Fruit fly (Drosophila melanogaster) whole organism, embryonic: ENCODE measurements around the gene Kr-h1.

Experiments used
- CG10267 ChIP-seq: fragments of 200-800 bp; sonication (Bioruptor generic); optimal IDR thresholded peaks from 2 replicates; lab custom pipeline; 2018; ENCODE audit warnings: missing biosample characterization, mild to moderate bottlenecking, missing genetic modification characterization, moderate library complexity
- CG10654 ChIP-seq: fragments of 200-800 bp; sonication (Bioruptor generic); optimal IDR thresholded peaks from 2 replicates; lab custom pipeline; 2016; ENCODE audit warnings: missing biosample characterization, missing genetic modification characterization
- CG11560 ChIP-seq: fragments of 200-800 bp; sonication (Bioruptor generic); IDR thresholded peaks from 3 replicates; pipeline ENCODE4 v1.3.6; 2022; ENCODE audit warnings: missing biosample characterization, missing genetic modification characterization
- CG17829 ChIP-seq: fragments of 200-800 bp; optimal IDR thresholded peaks from 2 replicates; lab custom pipeline; 2019; ENCODE audit warnings: missing biosample characterization, mild to moderate bottlenecking, missing genetic modification characterization, moderate library complexity
- CG18599 ChIP-seq: fragments of 200-800 bp; sonication (Bioruptor generic); optimal IDR thresholded peaks from 3 replicates; lab custom pipeline; 2017; ENCODE audit warnings: missing biosample characterization, missing genetic modification characterization, mild to moderate bottlenecking, moderate library complexity, missing genetic modification reagents
- CG2199 ChIP-seq: fragments of 200-800 bp; sonication (Bioruptor generic); IDR thresholded peaks from 3 replicates; pipeline ENCODE4 v1.3.6; 2022; ENCODE audit warnings: missing biosample characterization, missing genetic modification characterization
- CG2202 ChIP-seq: fragments of 200-800 bp; sonication (Bioruptor generic); optimal IDR thresholded peaks from 2 replicates; lab custom pipeline; 2018; ENCODE audit warnings: missing biosample characterization, mild to moderate bottlenecking, missing genetic modification characterization
- CG33213 ChIP-seq: fragments of 200-800 bp; sonication (Bioruptor generic); optimal IDR thresholded peaks from 3 replicates; lab custom pipeline; 2016; ENCODE audit warnings: missing biosample characterization, missing genetic modification characterization
- CG5953 ChIP-seq: fragments of 200-800 bp; sonication (Bioruptor generic); IDR thresholded peaks from 2 replicates; pipeline ENCODE4 v1.3.6; 2022; ENCODE audit warnings: missing biosample characterization, missing genetic modification characterization
- CG6765 ChIP-seq: fragments of 200-800 bp; sonication (Bioruptor generic); optimal IDR thresholded peaks from 3 replicates; lab custom pipeline; 2017; ENCODE audit warnings: missing biosample characterization, mild to moderate bottlenecking, missing genetic modification characterization
- CG8765 ChIP-seq: fragments of 200-800 bp; sonication (Bioruptor generic); IDR thresholded peaks from 2 replicates; pipeline ENCODE4 v1.3.6; 2022; ENCODE audit warnings: missing biosample characterization, missing genetic modification characterization
- CoRest ChIP-seq: fragments of 200-800 bp; sonication (Bioruptor generic); optimal IDR thresholded peaks from 3 replicates; lab custom pipeline; 2018; ENCODE audit warnings: missing biosample characterization, mild to moderate bottlenecking, missing genetic modification characterization, moderate library complexity
- D19B ChIP-seq: fragments of 200-800 bp; sonication (Bioruptor generic); optimal IDR thresholded peaks from 2 replicates; lab custom pipeline; 2017; ENCODE audit warnings: missing biosample characterization, mild to moderate bottlenecking, missing genetic modification characterization
- Fer1 ChIP-seq: fragments of 200-800 bp; sonication (Bioruptor generic); optimal IDR thresholded peaks from 2 replicates; lab custom pipeline; 2017; ENCODE audit warnings: missing biosample characterization, mild to moderate bottlenecking, missing genetic modification characterization
- HmgZ ChIP-seq: fragments of 200-800 bp; sonication (Bioruptor generic); optimal IDR thresholded peaks from 2 replicates; lab custom pipeline; 2018; ENCODE audit warnings: missing biosample characterization, mild to moderate bottlenecking, missing genetic modification characterization
- Hr39 ChIP-seq: fragments of >200 bp; optimal IDR thresholded peaks from 2 replicates; lab custom pipeline; 2017
- Hr78 ChIP-seq, 2 experiments: fragments of 200-800 bp in 1 of 2; fragments of >200 bp in 1 of 2; sonication (Bioruptor generic) in 1 of 2; optimal IDR thresholded peaks; 2 replicates each; lab custom pipeline; 2017 to 2019; ENCODE audit warnings: missing biosample characterization in 2 of 2, missing genetic modification characterization in 2 of 2, mild to moderate bottlenecking in 1 of 2, moderate library complexity in 1 of 2
- Jarid2 ChIP-seq: fragments of 200-800 bp; sonication (Bioruptor generic); optimal IDR thresholded peaks from 3 replicates; lab custom pipeline; 2017; ENCODE audit warnings: mild to moderate bottlenecking, missing biosample characterization, missing genetic modification reagents, missing genetic modification characterization
- Med ChIP-seq: fragments of 200-800 bp; sonication (Bioruptor generic); peaks from one replicate; lab custom pipeline; 2016; ENCODE audit warnings: missing biosample characterization, missing genetic modification characterization, mild to moderate bottlenecking, inconsistent platforms, moderate library complexity
- Opbp ChIP-seq: fragments of 200-800 bp; sonication (Bioruptor generic); IDR thresholded peaks from 3 replicates; pipeline ENCODE4 v1.3.6; 2022; ENCODE audit warnings: missing biosample characterization, missing genetic modification characterization; ENCODE audit not compliant: partially characterized antibody
- Pdp1 ChIP-seq, 2 experiments: fragments of 200-800 bp; sonication (Bioruptor generic); optimal IDR thresholded peaks; 3 replicates each; lab custom pipeline; 2016; ENCODE audit warnings: missing biosample characterization in 2 of 2, missing genetic modification characterization in 2 of 2, mild to moderate bottlenecking in 1 of 2, moderate library complexity in 1 of 2
- Scr ChIP-seq: fragments of 200-800 bp; sonication (Bioruptor generic); IDR thresholded peaks from 2 replicates; pipeline ENCODE4 v1.3.6; 2022; ENCODE audit warnings: missing biosample characterization, missing genetic modification characterization; ENCODE audit not compliant: partially characterized antibody
- abd-A ChIP-seq: fragments of 200-800 bp; sonication (Bioruptor generic); optimal IDR thresholded peaks from 3 replicates; lab custom pipeline; 2019; ENCODE audit warnings: missing biosample characterization, mild to moderate bottlenecking, missing genetic modification characterization, moderate library complexity
- ara ChIP-seq: fragments of 200-800 bp; sonication (Bioruptor generic); IDR thresholded peaks from 2 replicates; pipeline ENCODE4 v1.3.6; 2022; ENCODE audit warnings: missing biosample characterization, missing genetic modification characterization
- ash1 ChIP-seq: fragments of 200-800 bp; sonication (Bioruptor generic); optimal IDR thresholded peaks from 2 replicates; lab custom pipeline; 2018; ENCODE audit warnings: missing biosample characterization, mild to moderate bottlenecking, missing genetic modification characterization
- bbx ChIP-seq: fragments of 200-800 bp; sonication (Bioruptor generic); IDR thresholded peaks from 2 replicates; pipeline ENCODE4 v1.3.6; 2022; ENCODE audit warnings: missing biosample characterization, missing genetic modification characterization; ENCODE audit not compliant: partially characterized antibody
- bsh ChIP-seq, 2 experiments: fragments of 200-800 bp; sonication (Bioruptor generic); optimal IDR thresholded peaks; 2 replicates each; lab custom pipeline; 2017 to 2018; ENCODE audit warnings: mild to moderate bottlenecking in 2 of 2, missing biosample characterization in 2 of 2, missing genetic modification characterization in 2 of 2, moderate library complexity in 1 of 2
- cg ChIP-seq: fragments of 200-800 bp; sonication (Bioruptor generic); optimal IDR thresholded peaks from 3 replicates; lab custom pipeline; 2019; ENCODE audit warnings: missing biosample characterization, mild to moderate bottlenecking, missing genetic modification characterization, moderate library complexity
- chn ChIP-seq: fragments of 200-800 bp; sonication (Bioruptor generic); optimal IDR thresholded peaks from 2 replicates; lab custom pipeline; 2016; ENCODE audit warnings: missing biosample characterization, missing genetic modification characterization
- dan ChIP-seq: fragments of 200-800 bp; sonication (Bioruptor generic); IDR thresholded peaks from 2 replicates; pipeline ENCODE4 v1.3.6; 2022; ENCODE audit warnings: missing biosample characterization, missing genetic modification characterization
- ewg ChIP-seq: fragments of 200-800 bp; sonication (Bioruptor generic); optimal IDR thresholded peaks from 3 replicates; lab custom pipeline; 2017; ENCODE audit warnings: mild to moderate bottlenecking, missing biosample characterization, missing genetic modification reagents, missing genetic modification characterization
- fd64A ChIP-seq: fragments of 200-800 bp; sonication (Bioruptor generic); optimal IDR thresholded peaks from 3 replicates; lab custom pipeline; 2018; ENCODE audit warnings: missing biosample characterization, mild to moderate bottlenecking, missing genetic modification characterization
- gfzf ChIP-seq: fragments of 200-800 bp; sonication (Bioruptor generic); optimal IDR thresholded peaks from 2 replicates; lab custom pipeline; 2016; ENCODE audit warnings: missing biosample characterization, mild to moderate bottlenecking, missing genetic modification characterization, moderate library complexity
- gsb-n ChIP-seq: fragments of 200-800 bp; sonication (Bioruptor generic); optimal IDR thresholded peaks from 3 replicates; lab custom pipeline; 2018; ENCODE audit warnings: missing biosample characterization, mild to moderate bottlenecking, missing genetic modification characterization
- her ChIP-seq: fragments of 200-800 bp; sonication (Bioruptor generic); optimal IDR thresholded peaks from 2 replicates; lab custom pipeline; 2016; ENCODE audit warnings: missing biosample characterization, missing genetic modification characterization
- inv ChIP-seq: fragments of 200-800 bp; sonication (Bioruptor generic); IDR thresholded peaks from 2 replicates; pipeline ENCODE4 v1.3.6; 2022; ENCODE audit warnings: missing biosample characterization, missing genetic modification characterization; ENCODE audit not compliant: partially characterized antibody
- lmd ChIP-seq: fragments of 200-800 bp; sonication (Bioruptor generic); IDR thresholded peaks from 2 replicates; pipeline ENCODE4 v1.3.6; 2022; ENCODE audit warnings: missing biosample characterization, missing genetic modification characterization
- nerfin-1 ChIP-seq: fragments of 200-800 bp; sonication (Bioruptor generic); optimal IDR thresholded peaks from 3 replicates; lab custom pipeline; 2019; ENCODE audit warnings: missing biosample characterization, mild to moderate bottlenecking, missing genetic modification characterization, moderate library complexity
- odd ChIP-seq: fragments of 200-800 bp; sonication (Bioruptor generic); optimal IDR thresholded peaks from 2 replicates; lab custom pipeline; 2017; ENCODE audit warnings: missing biosample characterization, mild to moderate bottlenecking, missing genetic modification characterization
- onecut ChIP-seq: fragments of 200-800 bp; sonication (Bioruptor generic); IDR thresholded peaks from 2 replicates; pipeline ENCODE4 v1.3.6; 2022; ENCODE audit warnings: missing biosample characterization, missing genetic modification characterization
- pros ChIP-seq: fragments of 200-800 bp; sonication (Bioruptor generic); optimal IDR thresholded peaks from 3 replicates; lab custom pipeline; 2019; ENCODE audit warnings: missing biosample characterization, mild to moderate bottlenecking, missing genetic modification characterization, moderate library complexity
- scrt ChIP-seq: fragments of 200-800 bp; sonication (Bioruptor generic); optimal IDR thresholded peaks from 2 replicates; lab custom pipeline; 2018; ENCODE audit warnings: missing biosample characterization, mild to moderate bottlenecking, missing genetic modification characterization, moderate library complexity
- sens ChIP-seq: fragments of 200-800 bp; sonication (Bioruptor generic); peaks from one replicate; lab custom pipeline; 2016; ENCODE audit warnings: missing biosample characterization, missing genetic modification characterization
- sens-2 ChIP-seq: fragments of 200-800 bp; sonication (Bioruptor generic); IDR thresholded peaks from 2 replicates; pipeline ENCODE4 v1.3.6; 2022; ENCODE audit warnings: missing biosample characterization, missing genetic modification characterization
- seq ChIP-seq: fragments of 200-800 bp; sonication (Bioruptor generic); IDR thresholded peaks from 2 replicates; pipeline ENCODE4 v1.3.6; 2022; ENCODE audit warnings: missing biosample characterization, missing genetic modification characterization
- sr ChIP-seq: fragments of 200-800 bp; sonication (Bioruptor generic); IDR thresholded peaks from 3 replicates; pipeline ENCODE4 v1.3.6; 2022; ENCODE audit warnings: missing biosample characterization, missing genetic modification characterization
- zen2 ChIP-seq: fragments of 200-800 bp; sonication (Bioruptor generic); IDR thresholded peaks from 3 replicates; pipeline ENCODE4 v1.3.6; 2022; ENCODE audit warnings: missing biosample characterization, missing genetic modification characterization; ENCODE audit not compliant: partially characterized antibody

Kr-h1 gene

DNA sequence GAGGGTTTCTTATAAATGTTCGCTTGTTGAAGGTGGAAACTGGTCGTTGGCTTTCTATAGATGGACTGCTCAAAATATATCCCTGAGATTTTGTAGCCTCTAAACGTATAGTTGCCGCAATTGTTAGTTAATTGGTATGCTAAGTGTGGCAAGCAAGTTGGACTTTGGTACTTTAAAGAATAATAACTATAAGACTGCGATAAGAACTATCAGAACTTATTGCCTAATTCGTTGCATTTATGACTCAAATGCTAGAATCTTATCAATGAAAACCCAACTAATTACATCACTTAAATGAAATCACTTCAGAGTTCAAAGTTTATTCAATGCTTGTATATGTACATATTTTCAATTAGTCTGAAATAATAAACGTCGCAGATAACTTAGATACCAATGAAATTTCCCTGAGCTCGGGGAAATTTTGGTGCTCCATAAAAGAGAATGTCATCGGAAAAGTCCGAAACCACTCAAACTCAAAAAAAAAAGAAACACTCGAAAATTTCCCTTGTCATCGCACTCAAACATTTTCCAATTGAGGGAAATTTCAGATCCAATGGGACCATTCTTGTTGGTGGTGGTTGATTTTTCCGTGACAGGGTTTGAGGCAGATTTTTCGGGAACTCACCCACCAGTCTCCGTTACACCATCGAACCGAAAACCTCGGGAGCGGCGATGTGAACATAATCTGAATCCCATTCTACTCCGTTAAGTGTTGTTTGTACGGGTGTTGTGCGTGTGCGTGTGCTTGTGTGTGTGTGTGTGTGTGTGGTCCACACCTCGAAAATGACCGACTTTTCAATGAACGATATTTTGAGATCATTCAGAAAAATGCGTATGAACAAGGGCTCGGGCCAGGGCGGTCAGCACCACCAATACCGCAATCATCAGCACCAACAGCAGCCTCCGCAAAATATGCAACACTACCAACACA, 8.6 kb downstream of the Kr-h1 start, which contains the start of gene CG45075 (continued):
- TF ChIP-seq Med (GFP tag; lab: Kevin White, UChicago) (peak; percentile 11), inv (GFP tag; lab: Robert Waterston, UW) (no peak), D19B (no peak), chn (GFP tag; lab: Kevin White, UChicago) (peak; percentile 37), Hr78 (GFP tag; optimal IDR thresholded peaks at IDR 0.05; lab: Kevin White, UChicago) (peak in 1 of 2 experiments; percentile 69), fd64A (peak; percentile 1), sens (GFP tag; lab: Kevin White, UChicago) (peak; percentile 54), Opbp (GFP tag; lab: Robert Waterston, UW) (peak; percentile 18; the same call in 1 of the 3 replicates), odd (GFP tag; lab: Kevin White, UChicago) (no peak), ewg (GFP tag; lab: Kevin White, UChicago) (peak; percentile 17), nerfin-1 (tag; lab: Kevin White, UChicago) (peak; percentile 38), CG5953 (0 out of 2 replicates have a peak, but pooled peaks have one; percentile 24), zen2 (GFP tag; lab: Robert Waterston, UW) (no peak), CG18599 (no peak), HmgZ (peak; percentile 10), Jarid2 (GFP tag; lab: Kevin White, UChicago) (peak; percentile 79), Scr (GFP tag; lab: Robert Waterston, UW) (peak; percentile 27; the same call in 1 of the 2 replicates), CG17829 (tag; lab: Kevin White, UChicago) (peak; percentile 23), Hr39 (lab: Kevin White, UChicago) (no peak), CG6765 (GFP tag; lab: Kevin White, UChicago) (peak; percentile 11), dan (no peak), pros (GFP tag; lab: Kevin White, UChicago) (peak; percentile 41), CG11560 (tag; lab: Robert Waterston, UW) (no peak), seq (GFP tag; lab: Robert Waterston, UW) (0 out of 2 replicates have a peak, but pooled peaks have one; percentile 25), sr (no peak), ara (peak; percentile 19; the same call in 1 of the 2 replicates), CG33213 (GFP tag; lab: Kevin White, UChicago) (no peak), CG2202 (tag; lab: Kevin White, UChicago) (peak; percentile 35), bsh (GFP tag; optimal IDR thresholded peaks at IDR 0.05; lab: Kevin White, UChicago) (peak in 1 of 2 experiments; percentile 23), bbx (GFP tag; lab: Robert Waterston, UW) (peak; percentile 27; the same call in 1 of the 2 replicates), CG2199 (GFP tag; lab: Robert Waterston, UW) (0 out of 3 replicates have a peak, but pooled peaks have one; percentile 11), abd-A (tag; lab: Kevin White, UChicago) (peak; percentile 1), cg (GFP tag; lab: Kevin White, UChicago) (peak; percentile 76), CoRest (tag; lab: Kevin White, UChicago) (no peak), gfzf (no peak), CG10267 (peak; percentile 10), ash1 (no peak), CG8765 (GFP tag; lab: Robert Waterston, UW) (no peak), her (GFP tag; lab: Kevin White, UChicago) (peak; percentile 26), sens-2 (GFP tag; lab: Robert Waterston, UW) (peak; percentile 49; the same call in 1 of the 2 replicates), gsb-n (tag; lab: Kevin White, UChicago) (peak; percentile 36), Pdp1 (GFP tag; optimal IDR thresholded peaks at IDR 0.05; lab: Kevin White, UChicago) (peak in 1 of 2 experiments; percentile 37), lmd (GFP tag; lab: Robert Waterston, UW) (no peak), Fer1 (peak; percentile 26), scrt (peak; percentile 19), onecut (GFP tag; lab: Robert Waterston, UW) (peak; percentile 31; the same call in 1 of the 2 replicates), CG10654 (GFP tag; lab: Kevin White, UChicago) (no peak)
